ENCODE assay signal across 1 fruit fly cellular context in the genomic region with DNA sequence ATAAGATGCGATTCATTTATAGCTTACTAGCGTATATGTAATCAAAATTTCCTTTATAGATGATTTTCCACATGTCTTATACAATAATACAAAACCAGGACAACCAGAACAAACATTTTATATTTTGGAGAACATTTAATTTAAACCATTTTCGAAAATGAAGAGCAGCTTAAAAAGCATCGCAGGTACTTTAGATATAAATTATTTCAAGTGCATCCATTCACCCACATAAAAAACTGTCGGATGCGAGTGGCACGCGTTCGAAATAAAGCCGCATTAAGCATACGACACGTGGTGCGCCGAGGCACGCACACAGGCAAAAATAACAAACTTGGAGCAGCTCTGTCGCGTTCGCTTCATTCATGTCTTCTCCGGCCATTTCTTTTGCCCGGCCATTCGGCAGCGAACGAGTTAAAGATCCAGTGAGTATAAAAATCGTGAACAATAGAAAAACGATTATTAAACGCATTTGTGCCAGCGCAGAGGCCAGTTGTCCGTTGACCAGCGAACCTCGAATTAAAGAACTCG.
TF ChIP-seq lines count a peak whose summit lies in the region.

A gene (plus strand): TSS at position 457 of the 528 bp plus-strand sequence.

TF ChIP-seq in whole organism, embryonic, 481 proteins besides CTCF, POLR2A, EP300 and RAD21 (continued from another document):
- TF ChIP-seq CG33213 (GFP tag; optimal IDR thresholded peaks at IDR 0.05; lab: Kevin White, UChicago), result no peak
- TF ChIP-seq CG4404 (GFP tag; IDR thresholded peaks at IDR 0.05; lab: Robert Waterston, UW), result no peak
- TF ChIP-seq Atf6 (GFP tag; IDR thresholded peaks at IDR 0.05; lab: Robert Waterston, UW), result no peak
- no peak for TF ChIP-seq CG3065 (GFP tag; optimal IDR thresholded peaks at IDR 0.05; lab: Kevin White, UChicago)
- TF ChIP-seq MBD-R2 (GFP tag; IDR thresholded peaks at IDR 0.05; lab: Robert Waterston, UW), result no peak
- no peak for TF ChIP-seq Bgb (GFP tag; IDR thresholded peaks at IDR 0.05; lab: Robert Waterston, UW; ENCODE audit: partially characterized antibody)
- TF ChIP-seq HLH4C (GFP tag; IDR thresholded peaks at IDR 0.05; lab: Robert Waterston, UW; ENCODE audit: partially characterized antibody), result no peak
- no peak for TF ChIP-seq mam (GFP tag; optimal IDR thresholded peaks at IDR 0.05; lab: Kevin White, UChicago)
- TF ChIP-seq psq (GFP tag; optimal IDR thresholded peaks at IDR 0.05; lab: Kevin White, UChicago), result no peak
